Worm (Caenorhabditis elegans) whole organism, L2 larva: ENCODE results near the gene F57B9.8.

Experiments used
- C34F6.9 ChIP-seq: fragments of 150-350 bp; optimal IDR thresholded peaks from 2 replicates; lab custom pipeline; 2014; ENCODE audit warnings: missing biosample characterization, missing genetic modification characterization
- F13H6.1 ChIP-seq: sonication (generic microtip); optimal IDR thresholded peaks from 2 replicates; lab custom pipeline; 2016; ENCODE audit warnings: missing genetic modification characterization, missing compliant biosample characterization
- R02D3.7 ChIP-seq: fragments of 150-350 bp; optimal IDR thresholded peaks from 2 replicates; lab custom pipeline; 2014; ENCODE audit warnings: missing biosample characterization, missing genetic modification characterization
- Y55F3AM.14 ChIP-seq: fragments of 200-800 bp; sonication (Bioruptor generic); optimal IDR thresholded peaks from 2 replicates; lab custom pipeline; 2018; ENCODE audit warnings: mild to moderate bottlenecking, missing genetic modification characterization, missing compliant biosample characterization
- ZK546.5 ChIP-seq: sonication (generic microtip); optimal IDR thresholded peaks from 2 replicates; lab custom pipeline; 2017; ENCODE audit warnings: missing biosample characterization, missing genetic modification characterization
- alr-1 ChIP-seq: fragments of 150-350 bp; optimal IDR thresholded peaks from 2 replicates; lab custom pipeline; 2014; ENCODE audit warnings: missing biosample characterization, missing genetic modification characterization
- aly-2 ChIP-seq: fragments of 150-350 bp; optimal IDR thresholded peaks from 2 replicates; lab custom pipeline; 2014; ENCODE audit warnings: missing biosample characterization, missing genetic modification characterization
- ama-1 ChIP-seq: fragments of 150-350 bp; optimal IDR thresholded peaks from 2 replicates; lab custom pipeline; 2018; ENCODE audit warnings: inconsistent platforms
- blmp-1 ChIP-seq: sonication (generic microtip); optimal IDR thresholded peaks from 2 replicates; lab custom pipeline; 2017; ENCODE audit warnings: missing genetic modification characterization, mild to moderate bottlenecking, missing compliant biosample characterization, antibody characterized with exemption, moderate library complexity; ENCODE audit not compliant: insufficient read depth
- ceh-16 ChIP-seq: fragments of 150-350 bp; optimal IDR thresholded peaks from 2 replicates; lab custom pipeline; 2014; ENCODE audit warnings: missing biosample characterization, missing genetic modification characterization
- ceh-82 ChIP-seq: fragments of 150-350 bp; optimal IDR thresholded peaks from 2 replicates; lab custom pipeline; 2014; ENCODE audit warnings: missing biosample characterization, missing genetic modification characterization
- crh-2 ChIP-seq: sonication (generic microtip); optimal IDR thresholded peaks from 2 replicates; lab custom pipeline; 2017; ENCODE audit warnings: missing biosample characterization, missing genetic modification characterization
- dmd-4 ChIP-seq: sonication (generic microtip); optimal IDR thresholded peaks from 2 replicates; lab custom pipeline; 2017; ENCODE audit warnings: missing biosample characterization, missing genetic modification characterization
- egl-27 ChIP-seq: sonication (generic microtip); optimal IDR thresholded peaks from 3 replicates; lab custom pipeline; 2017; ENCODE audit warnings: missing biosample characterization, missing genetic modification reagents, missing genetic modification characterization
- elt-1 ChIP-seq: fragments of 150-350 bp; optimal IDR thresholded peaks from 2 replicates; lab custom pipeline; 2014; ENCODE audit warnings: missing biosample characterization, missing genetic modification characterization
- elt-3 ChIP-seq: sonication (generic microtip); optimal IDR thresholded peaks from 2 replicates; lab custom pipeline; 2017; ENCODE audit warnings: missing biosample characterization, missing genetic modification characterization
- fos-1 ChIP-seq: fragments of 150-350 bp; optimal IDR thresholded peaks from 2 replicates; lab custom pipeline; 2014; ENCODE audit warnings: missing biosample characterization, missing genetic modification characterization
- gmeb-1 ChIP-seq: fragments of 150-350 bp; optimal IDR thresholded peaks from 2 replicates; lab custom pipeline; 2014; ENCODE audit warnings: missing biosample characterization, missing genetic modification characterization
- lin-11 ChIP-seq: fragments of 150-350 bp; sonication (generic microtip); optimal IDR thresholded peaks from 2 replicates; lab custom pipeline; 2014; ENCODE audit warnings: missing biosample characterization, missing genetic modification characterization, inconsistent platforms, mixed read lengths
- lin-13 ChIP-seq: fragments of 150-350 bp; optimal IDR thresholded peaks from 2 replicates; lab custom pipeline; 2014; ENCODE audit warnings: missing biosample characterization, missing genetic modification reagents, missing genetic modification characterization
- lin-39 ChIP-seq: fragments of 150-350 bp; optimal IDR thresholded peaks from 2 replicates; lab custom pipeline; 2014; ENCODE audit warnings: missing biosample characterization, missing genetic modification reagents, missing genetic modification characterization
- lsy-2 ChIP-seq, 2 experiments: fragments of 150-350 bp in 1 of 2; sonication (generic microtip) in 1 of 2; optimal IDR thresholded peaks; 2 replicates each; lab custom pipeline; 2014 to 2017; ENCODE audit warnings: missing biosample characterization in 2 of 2, missing genetic modification characterization in 2 of 2
- mab-5 ChIP-seq: fragments of 150-350 bp; optimal IDR thresholded peaks from 2 replicates; lab custom pipeline; 2014; ENCODE audit warnings: missing biosample characterization, missing genetic modification characterization
- mbf-1 ChIP-seq: sonication (generic microtip); optimal IDR thresholded peaks from 2 replicates; lab custom pipeline; 2017; ENCODE audit warnings: missing biosample characterization, missing genetic modification characterization
- mdl-1 ChIP-seq, 2 experiments: fragments of 150-350 bp in 1 of 2; sonication (generic microtip) in 1 of 2; optimal IDR thresholded peaks; 2 replicates each; lab custom pipeline; 2017; ENCODE audit warnings: missing biosample characterization in 2 of 2, missing genetic modification characterization in 2 of 2
- nhr-10 ChIP-seq: sonication (generic microtip); optimal IDR thresholded peaks from 2 replicates; lab custom pipeline; 2017; ENCODE audit warnings: missing biosample characterization, missing genetic modification characterization
- nhr-11 ChIP-seq: fragments of 150-350 bp; optimal IDR thresholded peaks from 2 replicates; lab custom pipeline; 2014; ENCODE audit warnings: missing biosample characterization, missing genetic modification characterization
- nhr-12 ChIP-seq: fragments of 150-350 bp; optimal IDR thresholded peaks from 2 replicates; lab custom pipeline; 2014; ENCODE audit warnings: missing biosample characterization, missing genetic modification characterization
- nhr-129 ChIP-seq: fragments of 150-350 bp; optimal IDR thresholded peaks from 2 replicates; lab custom pipeline; 2014; ENCODE audit warnings: missing biosample characterization, missing genetic modification characterization
- nhr-21 ChIP-seq: fragments of 150-350 bp; optimal IDR thresholded peaks from 2 replicates; lab custom pipeline; 2014; ENCODE audit warnings: missing biosample characterization, missing genetic modification characterization
- nhr-23 ChIP-seq: fragments of 150-350 bp; optimal IDR thresholded peaks from 2 replicates; lab custom pipeline; 2014; ENCODE audit warnings: missing biosample characterization, missing genetic modification reagents, missing genetic modification characterization
- nhr-237 ChIP-seq: fragments of 150-350 bp; optimal IDR thresholded peaks from 2 replicates; lab custom pipeline; 2014; ENCODE audit warnings: missing biosample characterization, missing genetic modification characterization
- nhr-25 ChIP-seq: fragments of 150-350 bp; sonication (generic microtip); optimal IDR thresholded peaks from 3 replicates; lab custom pipeline; 2014; ENCODE audit warnings: missing biosample characterization, missing genetic modification characterization
- nhr-6 ChIP-seq: fragments of 150-350 bp; optimal IDR thresholded peaks from 2 replicates; lab custom pipeline; 2014; ENCODE audit warnings: missing biosample characterization, missing genetic modification characterization
- nhr-77 ChIP-seq: fragments of 150-350 bp; optimal IDR thresholded peaks from 2 replicates; lab custom pipeline; 2014; ENCODE audit warnings: missing biosample characterization, missing genetic modification characterization
- peb-1 ChIP-seq: fragments of 150-350 bp; optimal IDR thresholded peaks from 2 replicates; lab custom pipeline; 2014; ENCODE audit warnings: missing biosample characterization, missing genetic modification characterization
- sem-4 ChIP-seq: fragments of 150-350 bp; optimal IDR thresholded peaks from 2 replicates; lab custom pipeline; 2014; ENCODE audit warnings: missing biosample characterization, missing genetic modification reagents, missing genetic modification characterization
- skn-1 ChIP-seq: sonication (generic microtip); optimal IDR thresholded peaks from 2 replicates; lab custom pipeline; 2017; ENCODE audit warnings: missing biosample characterization, missing genetic modification characterization
- sma-3 ChIP-seq: sonication (generic microtip); optimal IDR thresholded peaks from 2 replicates; lab custom pipeline; 2016; ENCODE audit warnings: missing genetic modification reagents, missing genetic modification characterization, missing compliant biosample characterization
- sma-9 ChIP-seq, 2 experiments: fragments of 150-350 bp in 1 of 2; sonication (generic microtip) in 1 of 2; optimal IDR thresholded peaks; 2 replicates each; lab custom pipeline; 2014 to 2016; ENCODE audit warnings: missing genetic modification characterization in 2 of 2, mild to moderate bottlenecking in 1 of 2, missing biosample characterization in 1 of 2, missing compliant biosample characterization in 1 of 2, missing genetic modification reagents in 1 of 2, moderate library complexity in 1 of 2
- snpc-4 ChIP-seq: fragments of 150-350 bp; optimal IDR thresholded peaks from 2 replicates; lab custom pipeline; 2014; ENCODE audit warnings: missing biosample characterization, missing genetic modification characterization
- unc-39 ChIP-seq: fragments of 150-350 bp; optimal IDR thresholded peaks from 2 replicates; lab custom pipeline; 2014; ENCODE audit warnings: missing biosample characterization, missing genetic modification characterization
- unc-55 ChIP-seq: fragments of 150-350 bp; sonication (generic microtip); optimal IDR thresholded peaks from 3 replicates; lab custom pipeline; 2014; ENCODE audit warnings: missing biosample characterization, missing genetic modification reagents, missing genetic modification characterization
- unc-62 ChIP-seq: fragments of 150-350 bp; optimal IDR thresholded peaks from 2 replicates; lab custom pipeline; 2014; ENCODE audit warnings: missing biosample characterization, missing genetic modification reagents, missing genetic modification characterization
- zag-1 ChIP-seq: fragments of 150-350 bp; optimal IDR thresholded peaks from 2 replicates; lab custom pipeline; 2014; ENCODE audit warnings: missing biosample characterization, missing genetic modification characterization
- ztf-1 ChIP-seq: fragments of 200-800 bp; sonication (Bioruptor generic); conservative IDR thresholded peaks from 2 replicates; pipeline ENCODE4 v1.3.6; 2022; ENCODE audit warnings: missing genetic modification characterization, missing compliant biosample characterization
- ztf-11 ChIP-seq: sonication (generic microtip); optimal IDR thresholded peaks from 2 replicates; lab custom pipeline; 2017; ENCODE audit warnings: missing biosample characterization, missing genetic modification characterization
- ztf-4 ChIP-seq: fragments of 150-350 bp; optimal IDR thresholded peaks from 2 replicates; lab custom pipeline; 2014; ENCODE audit warnings: missing biosample characterization, missing genetic modification characterization

Gene F57B9.8

ce11 chrIII:6900609-6901008, 34.5 kb downstream of the F57B9.8 start:
- TF ChIP-seq sma-9 (GFP tag; optimal IDR thresholded peaks at IDR 0.05; lab: Kevin White, UChicago) (no peak), sma-9 (tag; optimal IDR thresholded peaks at IDR 0.05; lab: Kevin White, UChicago) (no peak), unc-39 (tag; lab: Kevin White, UChicago) (no peak), mdl-1 (tag; optimal IDR thresholded peaks at IDR 0.05; lab: Kevin White, UChicago) (no peak), dmd-4 (no peak), fos-1 (no peak)

- TF ChIP-seq ceh-16 (tag; lab: Kevin White, UChicago) (no peak), R02D3.7 (tag; lab: Kevin White, UChicago) (no peak), egl-27 (tag; lab: Kevin White, UChicago) (no peak), skn-1 (tag; lab: Kevin White, UChicago) (no peak), dmd-4 (no peak), unc-39 (tag; lab: Kevin White, UChicago) (no peak), Y55F3AM.14 (no peak), C34F6.9 (peak; percentile 41), nhr-237 (tag; lab: Kevin White, UChicago) (no peak), F13H6.1 (tag; lab: Kevin White, UChicago) (peak; percentile 47), crh-2 (tag; lab: Kevin White, UChicago) (peak; percentile 67), nhr-77 (no peak), ztf-4 (no peak), lin-39 (tag; lab: Kevin White, UChicago) (no peak), nhr-11 (no peak), aly-2 (no peak), nhr-25 (tag; lab: Kevin White, UChicago) (peak; percentile 38), sma-9 (GFP tag; optimal IDR thresholded peaks at IDR 0.05; lab: Kevin White, UChicago) (peak; percentile 91), sma-9 (tag; optimal IDR thresholded peaks at IDR 0.05; lab: Kevin White, UChicago) (no peak), elt-1 (tag; lab: Kevin White, UChicago) (no peak), peb-1 (no peak), mab-5 (tag; lab: Kevin White, UChicago) (no peak), fos-1 (no peak), sem-4 (tag; lab: Kevin White, UChicago) (no peak), ama-1 (lab: Kevin White, UChicago) (peak; percentile 20), zag-1 (no peak), mdl-1 (tag; optimal IDR thresholded peaks at IDR 0.05; lab: Kevin White, UChicago) (no peak), mbf-1 (tag; lab: Kevin White, UChicago) (no peak), nhr-23 (tag; lab: Kevin White, UChicago) (no peak), nhr-12 (no peak), elt-3 (tag; lab: Kevin White, UChicago) (no peak), lsy-2 (tag; optimal IDR thresholded peaks at IDR 0.05; lab: Kevin White, UChicago) (peak in 1 of 2 experiments; percentile 68), lin-11 (tag; lab: Kevin White, UChicago) (no peak), gmeb-1 (peak; percentile 57), sma-3 (GFP tag; lab: Kevin White, UChicago) (peak; percentile 76), ceh-82 (tag; lab: Kevin White, UChicago) (no peak), nhr-10 (tag; lab: Kevin White, UChicago) (no peak), lin-13 (no peak), unc-55 (GFP tag; lab: Kevin White, UChicago) (no peak), ztf-1 (GFP tag; lab: Robert Waterston, UW) (no peak), nhr-129 (peak; percentile 67), unc-62 (GFP tag; lab: Kevin White, UChicago) (no peak), nhr-6 (tag; lab: Kevin White, UChicago) (no peak), snpc-4 (tag; lab: Kevin White, UChicago) (no peak), nhr-21 (tag; lab: Kevin White, UChicago) (peak; percentile 79), ztf-11 (tag; lab: Kevin White, UChicago) (no peak), blmp-1 (tag; lab: Kevin White, UChicago) (no peak), alr-1 (no peak), ZK546.5 (no peak)
Observed at ce11 chrIII:6898518-6898917, 36.6 kb downstream of the F57B9.8 start.
